Fruit fly (Drosophila melanogaster): ENCODE measurements around the gene CG6441.

DNA sequence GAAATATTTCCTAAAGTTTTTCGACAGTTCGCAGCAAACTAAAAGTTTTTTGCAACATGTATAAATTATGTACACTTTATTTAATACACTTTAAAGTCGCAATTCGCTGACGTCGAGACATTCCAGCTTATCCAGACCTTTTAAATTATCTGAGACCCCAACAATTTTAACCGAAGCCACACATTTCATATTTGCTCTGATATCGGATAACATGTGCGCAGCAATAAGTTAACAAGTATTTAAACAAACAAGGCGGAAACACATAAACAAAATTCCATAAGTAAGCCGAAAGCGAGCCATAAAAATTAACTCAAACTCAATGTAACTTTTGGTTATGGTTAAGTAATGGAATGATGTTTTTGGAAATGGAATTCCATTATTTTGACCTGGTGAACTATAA is 18.9 kb downstream of the CG6441 start:
- no peak for TF ChIP-seq Blimp-1 (GFP tag; optimal IDR thresholded peaks at IDR 0.05)
- TF ChIP-seq Hr4 (GFP tag; optimal IDR thresholded peaks at IDR 0.05), result no peak
- TF ChIP-seq CG6792 (GFP tag; optimal IDR thresholded peaks at IDR 0.05), result no peak
- no peak for TF ChIP-seq CG11294 (GFP tag; IDR thresholded peaks at IDR 0.05)
- no peak for TF ChIP-seq lz (GFP tag; optimal IDR thresholded peaks at IDR 0.05)
